Worm (Caenorhabditis elegans) whole organism, early embryonic: ENCODE results near the gene F25B5.6.

Source experiments
- B0310.2 ChIP-seq: sonication (generic microtip); optimal IDR thresholded peaks from 2 replicates; lab custom pipeline; 2016; ENCODE audit warnings: mild to moderate bottlenecking, missing genetic modification characterization, missing compliant biosample characterization
- F13C5.2 ChIP-seq: sonication (generic microtip); optimal IDR thresholded peaks from 2 replicates; lab custom pipeline; 2017; ENCODE audit warnings: mild to moderate bottlenecking, missing genetic modification characterization, inconsistent platforms, missing compliant biosample characterization
- aly-1 ChIP-seq: sonication (generic microtip); optimal IDR thresholded peaks from 2 replicates; lab custom pipeline; 2016; ENCODE audit warnings: missing genetic modification characterization, missing compliant biosample characterization
- ama-1 ChIP-seq: fragments of 150-350 bp; optimal IDR thresholded peaks from 2 replicates; lab custom pipeline; 2014
- ceh-13 ChIP-seq: fragments of 200-800 bp; sonication (Bioruptor generic); optimal IDR thresholded peaks from 2 replicates; lab custom pipeline; 2018; ENCODE audit warnings: mild to moderate bottlenecking, missing genetic modification characterization, missing compliant biosample characterization
- ceh-36 ChIP-seq: sonication (generic microtip); optimal IDR thresholded peaks from 2 replicates; lab custom pipeline; 2016; ENCODE audit warnings: missing genetic modification characterization, inconsistent platforms, missing compliant biosample characterization
- ets-7 ChIP-seq: sonication (generic microtip); optimal IDR thresholded peaks from 2 replicates; lab custom pipeline; 2016; ENCODE audit warnings: missing genotype, missing genetic modification characterization, missing compliant biosample characterization
- flt-1 ChIP-seq: fragments of 200-800 bp; sonication (Bioruptor generic); IDR thresholded peaks from 2 replicates; pipeline ENCODE4 v1.3.6; 2022; ENCODE audit warnings: missing genetic modification characterization, missing compliant biosample characterization
- hmbx-1 ChIP-seq: sonication (generic microtip); optimal IDR thresholded peaks from 2 replicates; lab custom pipeline; 2016; ENCODE audit warnings: mild to moderate bottlenecking, missing genetic modification characterization, missing compliant biosample characterization
- hmg-4 ChIP-seq: fragments of 200-800 bp; sonication (Bioruptor generic); optimal IDR thresholded peaks from 2 replicates; lab custom pipeline; 2018; ENCODE audit warnings: mild to moderate bottlenecking, missing genetic modification characterization, missing compliant biosample characterization
- hnd-1 ChIP-seq: sonication (generic microtip); optimal IDR thresholded peaks from 2 replicates; lab custom pipeline; 2016; ENCODE audit warnings: missing genetic modification characterization, missing compliant biosample characterization
- pes-1 ChIP-seq: fragments of 200-800 bp; sonication (Bioruptor generic); IDR thresholded peaks from 2 replicates; pipeline ENCODE4 v1.3.6; 2022; ENCODE audit warnings: missing genetic modification reagents, missing genetic modification characterization, missing compliant biosample characterization
- scrt-1 ChIP-seq: fragments of 200-800 bp; sonication (Bioruptor generic); IDR thresholded peaks from 2 replicates; pipeline ENCODE4 v1.3.6; 2022; ENCODE audit warnings: missing genetic modification characterization, missing compliant biosample characterization
- sea-1 ChIP-seq: fragments of 200-800 bp; sonication (Bioruptor generic); conservative IDR thresholded peaks from 2 replicates; pipeline ENCODE4 v1.3.6; 2022; ENCODE audit warnings: missing genetic modification characterization, missing compliant biosample characterization
- tbx-11 ChIP-seq: fragments of 200-800 bp; sonication (Bioruptor generic); IDR thresholded peaks from 2 replicates; pipeline ENCODE4 v1.3.6; 2022; ENCODE audit warnings: missing genetic modification characterization, missing compliant biosample characterization
- tbx-37 ChIP-seq: fragments of 200-800 bp; sonication (Bioruptor generic); conservative IDR thresholded peaks from 2 replicates; pipeline ENCODE4 v1.3.6; 2022; ENCODE audit warnings: missing genetic modification reagents, missing genetic modification characterization, missing compliant biosample characterization
- tra-4 ChIP-seq: sonication (generic microtip); optimal IDR thresholded peaks from 2 replicates; lab custom pipeline; 2017; ENCODE audit warnings: missing genetic modification characterization, missing compliant biosample characterization

The F25B5.6 gene

DNA sequence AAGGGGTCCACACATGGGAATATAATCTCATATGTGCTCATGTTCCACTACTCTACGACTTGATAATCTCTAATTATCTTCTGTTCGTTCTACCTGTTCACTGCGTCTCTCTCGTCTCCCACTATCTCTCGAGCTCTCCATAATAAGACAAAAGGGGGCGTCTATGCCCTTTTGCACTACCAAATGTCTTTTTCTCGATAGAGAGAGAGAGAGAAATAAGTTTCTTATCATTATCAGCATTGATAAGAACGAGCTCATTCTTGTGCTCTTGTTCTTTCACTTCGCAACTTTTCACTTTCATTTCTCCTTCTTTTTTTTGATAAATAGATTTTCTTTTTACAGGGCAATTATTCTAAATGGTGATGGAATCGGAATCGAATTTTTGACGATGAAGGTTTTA lies 32.6 kb downstream of the F25B5.6 start:
- TF ChIP-seq tbx-37 (no peak), hmg-4 (GFP tag; lab: Kevin White, UChicago) (no peak), hnd-1 (no peak), F13C5.2 (tag; lab: Kevin White, UChicago) (no peak), B0310.2 (tag; lab: Kevin White, UChicago) (no peak), hmbx-1 (tag; lab: Kevin White, UChicago) (no peak), pes-1 (GFP tag; lab: Robert Waterston, UW) (no peak), ceh-13 (GFP tag; lab: Kevin White, UChicago) (no peak), tbx-11 (GFP tag; lab: Robert Waterston, UW) (no peak), flt-1 (GFP tag; lab: Robert Waterston, UW) (no peak), aly-1 (tag; lab: Kevin White, UChicago) (no peak), scrt-1 (GFP tag; lab: Robert Waterston, UW) (no peak), tra-4 (tag; lab: Kevin White, UChicago) (no peak), sea-1 (no peak), ama-1 (lab: Kevin White, UChicago) (no peak), ceh-36 (tag; lab: Kevin White, UChicago) (no peak), ets-7 (no peak)

DNA sequence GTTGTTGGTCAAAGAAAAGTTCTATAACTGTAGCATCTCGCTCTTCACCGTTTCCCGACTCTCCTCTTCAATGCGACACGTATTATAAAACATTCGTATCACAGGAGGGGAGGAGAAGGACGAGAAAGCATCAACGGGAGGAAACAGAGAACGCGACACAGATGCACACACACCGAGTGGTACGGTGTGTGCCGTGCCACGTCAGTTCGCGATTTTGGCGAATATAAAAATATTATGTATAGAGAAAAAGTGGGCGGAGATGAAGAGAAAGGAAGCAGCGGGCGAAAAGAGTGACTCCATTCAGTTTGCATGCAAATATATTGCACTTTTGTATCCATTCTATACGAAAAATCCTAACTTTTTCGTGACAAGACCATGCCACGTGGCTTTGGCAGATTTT lies 33.8 kb downstream of the F25B5.6 start:
- TF ChIP-seq tbx-37: no peak
- no peak for TF ChIP-seq F13C5.2 (tag; lab: Kevin White, UChicago)
- TF ChIP-seq B0310.2 (tag; lab: Kevin White, UChicago): no peak
- TF ChIP-seq hnd-1: no peak
- no peak for TF ChIP-seq tra-4 (tag; lab: Kevin White, UChicago)
- TF ChIP-seq ama-1 (lab: Kevin White, UChicago): no peak
- TF ChIP-seq aly-1 (tag; lab: Kevin White, UChicago): peak; percentile 23

- TF ChIP-seq ets-7 (no peak), flt-1 (GFP tag; lab: Robert Waterston, UW) (no peak), tbx-11 (GFP tag; lab: Robert Waterston, UW) (no peak), hmg-4 (GFP tag; lab: Kevin White, UChicago) (no peak), scrt-1 (GFP tag; lab: Robert Waterston, UW) (no peak)
Observed at ce11 chrIII:5908408-5908807, 40.1 kb downstream of the F25B5.6 start, which contains the start of gene C28H8.3. C28H8.3 (plus strand) TSS chrIII:5908700.

ce11 chrIII:5906749-5907148 lies 41.8 kb downstream of the F25B5.6 start, which contains the start of gene erd-2.2:
erd-2.2 (plus strand) TSS chrIII:5907049.
- TF ChIP-seq sea-1 (no peak), scrt-1 (GFP tag; lab: Robert Waterston, UW) (no peak), ceh-36 (tag; lab: Kevin White, UChicago) (no peak), B0310.2 (tag; lab: Kevin White, UChicago) (no peak), ceh-13 (GFP tag; lab: Kevin White, UChicago) (no peak), tbx-11 (GFP tag; lab: Robert Waterston, UW) (no peak)

DNA sequence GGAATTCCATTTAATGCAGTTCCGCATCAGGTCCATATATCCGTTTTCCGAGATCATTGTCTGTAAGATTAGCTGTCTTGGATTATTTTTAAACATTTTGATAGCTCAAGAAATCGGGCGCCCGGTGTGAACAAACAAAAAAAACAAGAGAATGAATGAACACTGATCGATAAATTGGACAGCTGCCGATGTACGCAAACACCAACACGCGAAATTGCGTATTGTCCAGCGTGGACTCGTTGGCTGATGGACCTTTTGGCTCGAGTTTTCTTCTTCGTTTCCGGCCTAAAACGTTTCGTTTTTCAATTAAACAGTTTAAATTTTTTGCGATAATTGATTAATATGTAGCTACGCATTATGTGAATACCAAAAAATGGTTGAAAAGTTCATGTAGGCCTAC lies 42.5 kb downstream of the F25B5.6 start, which contains the start of gene dpff-1:
Gene dpff-1, minus strand, starts transcription at position 288 of the 400 bp plus-strand sequence.
- TF ChIP-seq ets-7 (no peak), hnd-1 (no peak), F13C5.2 (tag; lab: Kevin White, UChicago) (peak; percentile 23), ceh-13 (GFP tag; lab: Kevin White, UChicago) (no peak), ama-1 (lab: Kevin White, UChicago) (no peak)

DNA sequence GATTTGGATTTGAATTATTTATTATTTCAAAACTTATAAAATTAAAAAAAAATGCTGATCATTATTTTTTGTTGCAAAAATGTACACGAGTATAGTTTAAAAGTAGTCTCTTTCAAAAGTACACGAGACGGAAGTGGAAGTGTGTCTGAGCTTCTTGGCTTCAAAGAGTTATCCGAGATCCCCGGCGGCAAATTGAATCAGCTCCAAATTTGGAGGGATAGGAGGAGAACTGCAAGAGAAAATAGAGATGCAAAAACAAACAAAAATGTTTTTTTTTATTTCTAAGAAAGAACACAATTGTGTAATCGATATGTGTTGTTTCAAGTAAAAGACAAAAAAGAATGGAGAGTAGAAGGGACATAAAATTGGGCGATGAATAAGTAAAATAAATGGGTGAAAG lies 46.0 kb downstream of the F25B5.6 start:
- TF ChIP-seq tra-4 (tag; lab: Kevin White, UChicago): no peak
- TF ChIP-seq ama-1 (lab: Kevin White, UChicago): no peak
- no peak for TF ChIP-seq aly-1 (tag; lab: Kevin White, UChicago)
- no peak for TF ChIP-seq tbx-11 (GFP tag; lab: Robert Waterston, UW)
- TF ChIP-seq tbx-37: no peak
- no peak for TF ChIP-seq B0310.2 (tag; lab: Kevin White, UChicago)
- no peak for TF ChIP-seq scrt-1 (GFP tag; lab: Robert Waterston, UW)

DNA sequence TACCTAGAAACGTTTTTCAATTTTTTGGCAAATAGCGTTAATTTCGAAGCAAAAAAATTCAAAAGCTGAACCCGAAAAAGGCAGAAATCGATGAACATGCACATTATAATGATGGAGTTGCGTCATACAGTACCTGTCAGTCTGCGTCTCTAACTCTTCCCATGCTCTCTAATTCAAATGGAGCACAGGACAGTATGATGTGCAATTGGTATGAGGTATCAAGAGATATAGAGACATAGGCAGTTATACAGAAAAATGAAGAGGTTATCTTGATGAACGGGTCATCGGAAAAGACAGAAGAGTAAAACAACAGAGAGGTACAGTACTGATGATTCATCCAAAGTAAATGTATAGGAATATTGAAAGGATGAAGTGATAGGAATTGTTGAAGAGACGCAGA lies 47.8 kb downstream of the F25B5.6 start:
- TF ChIP-seq tbx-37 (no peak), tbx-11 (GFP tag; lab: Robert Waterston, UW) (no peak), sea-1 (no peak), ceh-13 (GFP tag; lab: Kevin White, UChicago) (no peak), ama-1 (lab: Kevin White, UChicago) (no peak)

DNA sequence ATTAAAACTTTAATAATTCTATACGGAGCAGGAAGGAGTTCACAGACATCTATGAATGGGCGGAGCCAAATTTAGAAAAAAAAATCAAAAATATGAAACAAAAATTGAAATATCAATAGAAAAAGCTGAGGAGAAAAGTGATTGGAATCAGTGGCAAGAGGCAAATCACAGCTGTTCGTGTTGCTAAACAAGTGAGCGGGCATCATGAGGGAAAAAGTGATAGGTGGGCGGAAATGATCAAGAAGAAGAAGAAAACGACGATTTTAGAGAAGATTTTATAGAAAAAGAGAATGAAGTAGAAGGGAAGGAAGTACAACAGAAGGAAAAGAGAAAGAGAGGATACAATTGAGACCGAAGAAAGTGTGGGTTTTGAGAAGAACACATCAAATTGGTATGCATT lies 49.9 kb downstream of the F25B5.6 start:
- TF ChIP-seq hmbx-1 (tag; lab: Kevin White, UChicago): no peak
- no peak for TF ChIP-seq ama-1 (lab: Kevin White, UChicago)

DNA sequence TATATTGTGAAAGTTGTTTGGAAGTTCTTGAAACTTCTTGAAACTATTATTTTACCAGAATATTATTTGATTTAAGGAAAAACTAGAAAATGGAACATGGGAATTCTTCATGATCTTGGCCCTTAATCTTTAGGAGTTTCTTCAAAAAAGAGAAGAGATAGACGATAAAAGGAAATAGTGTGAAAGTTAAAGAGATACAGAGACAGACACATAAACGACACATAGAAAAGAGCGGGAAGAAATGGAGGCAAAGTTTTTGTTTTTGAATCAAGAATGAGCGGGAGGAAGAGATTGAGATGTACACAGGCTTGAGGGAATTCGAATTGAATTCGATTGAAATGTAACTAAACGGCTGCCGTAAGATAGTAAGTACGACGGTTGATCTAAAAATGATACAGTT lies 51.1 kb downstream of the F25B5.6 start:
- TF ChIP-seq ceh-36 (tag; lab: Kevin White, UChicago): no peak
- TF ChIP-seq ets-7: no peak
- TF ChIP-seq hnd-1: no peak
- no peak for TF ChIP-seq ama-1 (lab: Kevin White, UChicago)
- no peak for TF ChIP-seq sea-1
- no peak for TF ChIP-seq hmg-4 (GFP tag; lab: Kevin White, UChicago)
- TF ChIP-seq aly-1 (tag; lab: Kevin White, UChicago): no peak
- TF ChIP-seq ceh-13 (GFP tag; lab: Kevin White, UChicago): no peak
- TF ChIP-seq B0310.2 (tag; lab: Kevin White, UChicago): no peak
- TF ChIP-seq F13C5.2 (tag; lab: Kevin White, UChicago): no peak
- no peak for TF ChIP-seq scrt-1 (GFP tag; lab: Robert Waterston, UW)
